Fruit fly (Drosophila melanogaster): ENCODE results near the gene CG18557.

CG18557 gene

dm6 chr2L:2807597-2807996 is 37.9 kb downstream of the CG18557 start:
- TF ChIP-seq Eip93F (GFP tag; optimal IDR thresholded peaks at IDR 0.05) = no peak
- peak; percentile 87 for TF ChIP-seq svp (GFP tag)
- peak; percentile 17 for TF ChIP-seq Eip78C (GFP tag)
- no peak for TF ChIP-seq CG10669 (GFP tag; optimal IDR thresholded peaks at IDR 0.05)

- no peak for TF ChIP-seq cyc (GFP tag; optimal IDR thresholded peaks at IDR 0.05)
- TF ChIP-seq CG32006 (GFP tag; optimal IDR thresholded peaks at IDR 0.05) = peak; percentile 9
- peak; percentile 55 for TF ChIP-seq CG3919 (GFP tag; optimal IDR thresholded peaks at IDR 0.05)
- peak; percentile 72 for TF ChIP-seq net (GFP tag; optimal IDR thresholded peaks at IDR 0.05)
- no peak for TF ChIP-seq Sox15 (GFP tag; optimal IDR thresholded peaks at IDR 0.05)
- TF ChIP-seq CG7368 (GFP tag; optimal IDR thresholded peaks at IDR 0.05) = peak; percentile 7
- no peak for TF ChIP-seq esn (GFP tag; optimal IDR thresholded peaks at IDR 0.05)
- TF ChIP-seq Hr4 (GFP tag; optimal IDR thresholded peaks at IDR 0.05) = no peak
- no peak for TF ChIP-seq topi (GFP tag; optimal IDR thresholded peaks at IDR 0.05)
- TF ChIP-seq Sox14 (GFP tag; optimal IDR thresholded peaks at IDR 0.05) = peak; percentile 21
- TF ChIP-seq fkh (GFP tag; optimal IDR thresholded peaks at IDR 0.05) = no peak
- no peak for TF ChIP-seq OdsH (GFP tag; optimal IDR thresholded peaks at IDR 0.05)
- peak; percentile 3 for TF ChIP-seq dsx (GFP tag; optimal IDR thresholded peaks at IDR 0.05; ENCODE audit: poor library complexity, severe bottlenecking)
- TF ChIP-seq CG6854 (GFP tag; optimal IDR thresholded peaks at IDR 0.05) = peak; percentile 70
- TF ChIP-seq CG11294 (GFP tag; IDR thresholded peaks at IDR 0.05) = no peak
- no peak for TF ChIP-seq fd59A (GFP tag; optimal IDR thresholded peaks at IDR 0.05)
- TF ChIP-seq CG15336 (GFP tag; IDR thresholded peaks at IDR 0.05) = no peak
- peak; percentile 71 for TF ChIP-seq CG1621 (tag; optimal IDR thresholded peaks at IDR 0.05)
- no peak for TF ChIP-seq Blimp-1 (GFP tag; optimal IDR thresholded peaks at IDR 0.05)
- no peak for TF ChIP-seq CG8632 (GFP tag; optimal IDR thresholded peaks at IDR 0.05)
- TF ChIP-seq Eip75B (GFP tag; optimal IDR thresholded peaks at IDR 0.05) = peak; percentile 19
- peak; percentile 64 for TF ChIP-seq CG6276 (GFP tag; optimal IDR thresholded peaks at IDR 0.05)
- TF ChIP-seq spab (GFP tag; optimal IDR thresholded peaks at IDR 0.05) = peak; percentile 68
- TF ChIP-seq eg (GFP tag; IDR thresholded peaks at IDR 0.05) = no peak
- TF ChIP-seq svp (GFP tag) = peak; percentile 88
- no peak for TF ChIP-seq CG11762 (GFP tag; optimal IDR thresholded peaks at IDR 0.05; ENCODE audit: insufficient read depth)
- peak; percentile 82 for TF ChIP-seq CG6808 (GFP tag; optimal IDR thresholded peaks at IDR 0.05)
- peak; percentile 35 for TF ChIP-seq Lpt (GFP tag; optimal IDR thresholded peaks at IDR 0.05)
- no peak for TF ChIP-seq Smox (GFP tag; optimal IDR thresholded peaks at IDR 0.05)
- TF ChIP-seq vri (GFP tag; optimal IDR thresholded peaks at IDR 0.05) = no peak
- no peak for TF ChIP-seq dac (GFP tag; optimal IDR thresholded peaks at IDR 0.05)
- TF ChIP-seq Eip78C (GFP tag) = peak; percentile 69
- TF ChIP-seq CG34406 (GFP tag; optimal IDR thresholded peaks at IDR 0.05) = no peak
- no peak for TF ChIP-seq CG6163 (GFP tag; IDR thresholded peaks at IDR 0.05)
- no peak for TF ChIP-seq Gug (GFP tag; IDR thresholded peaks at IDR 0.05)
- no peak for TF ChIP-seq salr (GFP tag; optimal IDR thresholded peaks at IDR 0.05)
- no peak for TF ChIP-seq Eip93F (GFP tag; optimal IDR thresholded peaks at IDR 0.05)
- TF ChIP-seq Sox102F (GFP tag; optimal IDR thresholded peaks at IDR 0.05) = no peak
- TF ChIP-seq acj6 (GFP tag; optimal IDR thresholded peaks at IDR 0.05) = peak; percentile 15
- TF ChIP-seq CG8119 (GFP tag; IDR thresholded peaks at IDR 0.05) = no peak; the same call in 2 of the 3 replicates
- TF ChIP-seq CG10669 (GFP tag; optimal IDR thresholded peaks at IDR 0.05) = peak; percentile 43
- no peak for TF ChIP-seq CG4318 (GFP tag; optimal IDR thresholded peaks at IDR 0.05)
- TF ChIP-seq fd85E (GFP tag; optimal IDR thresholded peaks at IDR 0.05) = no peak
- no peak for TF ChIP-seq lz (GFP tag; optimal IDR thresholded peaks at IDR 0.05)
- TF ChIP-seq Ets96B (tag; optimal IDR thresholded peaks at IDR 0.05) = peak; percentile 32
- TF ChIP-seq Ets21C (GFP tag; optimal IDR thresholded peaks at IDR 0.05) = no peak
- TF ChIP-seq CG9139 (GFP tag; optimal IDR thresholded peaks at IDR 0.05) = peak; percentile 87
- TF ChIP-seq CG8319 (GFP tag; optimal IDR thresholded peaks at IDR 0.05) = peak; percentile 22
- no peak for TF ChIP-seq Hr38 (GFP tag; optimal IDR thresholded peaks at IDR 0.05)
Observed at dm6 chr2L:2806190-2806763, 39.3 kb downstream of the CG18557 start.
